Worm (Caenorhabditis elegans): Measurements from ENCODE around the gene C50H2.4.

Gene C50H2.4

DNA sequence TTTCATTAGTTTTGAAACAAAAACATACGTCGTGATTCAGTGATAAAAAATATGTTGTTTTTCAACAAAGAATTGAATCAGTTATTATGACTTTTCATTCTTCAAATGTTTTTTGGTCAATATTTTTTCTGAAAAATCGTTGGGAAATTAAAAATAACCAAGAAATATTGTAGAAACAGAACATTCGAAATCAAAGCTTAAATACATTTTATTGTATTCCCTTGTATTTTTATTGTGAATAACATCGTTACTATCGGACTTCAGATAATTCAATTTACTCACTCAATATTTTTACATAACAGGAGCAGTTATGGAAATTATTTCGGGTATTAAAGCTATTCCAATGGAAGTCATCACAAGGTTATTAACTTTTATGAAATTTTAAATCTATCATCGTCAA is at the start of gene C50H2.4:
Gene C50H2.4 (plus strand): TSS at position 301 of the 400 bp plus-strand sequence.
- TF ChIP-seq Y79H2A.3 (GFP tag; conservative IDR thresholded peaks at IDR 0.05) (no peak), B0019.2 (GFP tag; conservative IDR thresholded peaks at IDR 0.05) (no peak), aptf-3 (GFP tag; IDR thresholded peaks at IDR 0.05) (no peak), unc-62 (GFP tag; optimal IDR thresholded peaks at IDR 0.05) (no peak), lin-26 (GFP tag; IDR thresholded peaks at IDR 0.05) (no peak), unc-130 (GFP tag; optimal IDR thresholded peaks at IDR 0.05) (no peak), nhr-80 (tag; optimal IDR thresholded peaks at IDR 0.05) (no peak), F37B4.10 (GFP tag; IDR thresholded peaks at IDR 0.05) (no peak), hrde-1 (tag; optimal IDR thresholded peaks at IDR 0.05; ENCODE audit: borderline replicate concordance) (no peak), zfh-2 (GFP tag; conservative IDR thresholded peaks at IDR 0.05) (no peak), pha-4 (tag; optimal IDR thresholded peaks at IDR 0.05) (no peak), athp-1 (tag; optimal IDR thresholded peaks at IDR 0.05) (no peak), ceh-91 (GFP tag; IDR thresholded peaks at IDR 0.05) (no peak), tbx-9 (tag; optimal IDR thresholded peaks at IDR 0.05; ENCODE audit: borderline replicate concordance) (no peak)

DNA sequence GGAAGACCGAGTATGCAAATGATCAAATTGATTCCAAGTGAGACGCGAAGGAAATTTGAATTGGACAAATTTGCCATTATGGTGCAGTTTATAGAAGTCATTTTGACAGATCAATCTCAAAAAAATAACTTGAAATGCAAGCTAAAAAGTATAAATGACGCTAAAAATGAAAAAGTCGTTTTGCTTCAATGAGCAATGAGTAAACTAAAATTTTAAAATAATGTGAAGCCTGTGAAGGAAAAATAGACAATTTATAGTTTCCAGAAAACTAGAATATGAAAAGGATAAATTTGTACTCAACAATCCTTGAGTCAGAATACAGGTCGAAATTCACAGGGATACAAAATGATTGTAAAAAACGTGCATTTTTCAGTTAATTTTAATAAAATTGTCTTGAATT is 48.5 kb upstream of the C50H2.4 start, which contains the start of gene srab-17:
Gene srab-17 (minus strand): TSS at position 101 of the 400 bp plus-strand sequence.
- no peak for TF ChIP-seq Y67H2A.10 (GFP tag; conservative IDR thresholded peaks at IDR 0.05)
- TF ChIP-seq nfya-1 (tag; optimal IDR thresholded peaks at IDR 0.05; ENCODE audit: borderline replicate concordance, insufficient read depth): no peak
- TF ChIP-seq rpc-1 (optimal IDR thresholded peaks at IDR 0.05): no peak
- no peak for TF ChIP-seq rpc-1 (tag; optimal IDR thresholded peaks at IDR 0.05)
- TF ChIP-seq lin-40 (tag; optimal IDR thresholded peaks at IDR 0.05): no peak
- TF ChIP-seq xnd-1 (tag; optimal IDR thresholded peaks at IDR 0.05): no peak
- TF ChIP-seq gei-17 (GFP tag; optimal IDR thresholded peaks at IDR 0.05): no peak
- TF ChIP-seq nhr-27 (tag; optimal IDR thresholded peaks at IDR 0.05): no peak
- TF ChIP-seq C17E4.6 (GFP tag; IDR thresholded peaks at IDR 0.05): no peak
- TF ChIP-seq sea-2 (GFP tag; IDR thresholded peaks at IDR 0.05): no peak
- TF ChIP-seq nhr-120 (GFP tag; IDR thresholded peaks at IDR 0.05): no peak
- no peak for TF ChIP-seq hmg-1.2 (GFP tag; IDR thresholded peaks at IDR 0.05)
- TF ChIP-seq egrh-3 (GFP tag; IDR thresholded peaks at IDR 0.05): no peak
- TF ChIP-seq madf-3 (GFP tag; IDR thresholded peaks at IDR 0.05): no peak
- TF ChIP-seq zfh-2 (GFP tag; conservative IDR thresholded peaks at IDR 0.05): no peak
- no peak for TF ChIP-seq ceh-79 (tag; optimal IDR thresholded peaks at IDR 0.05)
- no peak for TF ChIP-seq nhr-90 (tag; optimal IDR thresholded peaks at IDR 0.05)
- TF ChIP-seq F55B11.4 (tag; optimal IDR thresholded peaks at IDR 0.05; ENCODE audit: borderline replicate concordance, insufficient read depth): no peak
- no peak for TF ChIP-seq F22D6.2 (tag; optimal IDR thresholded peaks at IDR 0.05)
- TF ChIP-seq ceh-40 (GFP tag; IDR thresholded peaks at IDR 0.05): no peak
- no peak for TF ChIP-seq aptf-2 (GFP tag; conservative IDR thresholded peaks at IDR 0.05)

- TF ChIP-seq F57A8.1 (GFP tag; optimal IDR thresholded peaks at IDR 0.05): no peak
- TF ChIP-seq ceh-100 (GFP tag; IDR thresholded peaks at IDR 0.05): no peak
- TF ChIP-seq ceh-40 (GFP tag; IDR thresholded peaks at IDR 0.05): no peak
- TF ChIP-seq snpc-3.4 (tag; optimal IDR thresholded peaks at IDR 0.05): no peak
- TF ChIP-seq tbx-9 (tag; optimal IDR thresholded peaks at IDR 0.05; ENCODE audit: borderline replicate concordance): no peak
- TF ChIP-seq hrde-1 (tag; optimal IDR thresholded peaks at IDR 0.05; ENCODE audit: borderline replicate concordance): no peak
- no peak for TF ChIP-seq sdz-38 (tag; optimal IDR thresholded peaks at IDR 0.05)
- no peak for TF ChIP-seq lir-1 (GFP tag; conservative IDR thresholded peaks at IDR 0.05)
- TF ChIP-seq Y56A3A.18 (GFP tag; IDR thresholded peaks at IDR 0.05): no peak
- TF ChIP-seq lin-54 (GFP tag; optimal IDR thresholded peaks at IDR 0.05): no peak
- TF ChIP-seq gei-17 (GFP tag; optimal IDR thresholded peaks at IDR 0.05): no peak
- no peak for TF ChIP-seq nhr-80 (tag; optimal IDR thresholded peaks at IDR 0.05)
- no peak for TF ChIP-seq nhr-90 (tag; optimal IDR thresholded peaks at IDR 0.05)
- no peak for TF ChIP-seq ceh-58 (GFP tag; IDR thresholded peaks at IDR 0.05)
- TF ChIP-seq fkh-3 (tag; optimal IDR thresholded peaks at IDR 0.05): no peak
- TF ChIP-seq zfh-2 (GFP tag; conservative IDR thresholded peaks at IDR 0.05): no peak
- no peak for TF ChIP-seq B0019.2 (GFP tag; conservative IDR thresholded peaks at IDR 0.05)
- no peak for TF ChIP-seq lin-40 (tag; optimal IDR thresholded peaks at IDR 0.05)
- TF ChIP-seq B0261.1 (tag; optimal IDR thresholded peaks at IDR 0.05): no peak
- TF ChIP-seq nhr-120 (GFP tag; IDR thresholded peaks at IDR 0.05): no peak
These were observed 45.4 kb upstream of the C50H2.4 start, which contains the start of gene srab-18 for ce11 chrV:9871339-9871738. Gene srab-18 (minus strand): TSS chrV:9871439.

Measured in whole organism, young adult.